Worm (Caenorhabditis elegans) whole organism, L4 larva: ENCODE data around the gene erfa-1.
A peak's percentile ranks its signal among the peaks of the same experiment; 100 is the strongest.

Source experiments
- F44E2.7 ChIP-seq: fragments of 200-800 bp; sonication (Bioruptor generic); IDR thresholded peaks from 2 replicates; pipeline ENCODE4 v2.1.2; 2022; ENCODE audit warnings: missing genetic modification characterization, missing compliant biosample characterization
- T20F7.1 ChIP-seq: fragments of 200-800 bp; sonication (Bioruptor generic); optimal IDR thresholded peaks from 2 replicates; lab custom pipeline; 2018; ENCODE audit warnings: mild to moderate bottlenecking, missing genetic modification characterization, missing compliant biosample characterization
- ZK337.2 ChIP-seq: fragments of 200-800 bp; sonication (Bioruptor generic); IDR thresholded peaks from 2 replicates; pipeline ENCODE4 v1.3.6; 2022; ENCODE audit warnings: missing genetic modification reagents, missing genetic modification characterization, missing compliant biosample characterization
- ZK546.5 ChIP-seq, 2 experiments: sonication (generic microtip); optimal IDR thresholded peaks; 2 replicates each; lab custom pipeline; 2017; ENCODE audit warnings: missing biosample characterization in 2 of 2, missing genetic modification characterization in 2 of 2
- aly-2 ChIP-seq: sonication (generic microtip); optimal IDR thresholded peaks from 2 replicates; lab custom pipeline; 2018; ENCODE audit warnings: missing biosample characterization, missing genetic modification characterization
- arid-1 ChIP-seq: fragments of 200-800 bp; sonication (Bioruptor generic); conservative IDR thresholded peaks from 2 replicates; pipeline ENCODE4 v1.3.6; 2022; ENCODE audit warnings: missing genetic modification reagents, missing genetic modification characterization, missing compliant biosample characterization
- ceh-20 ChIP-seq: fragments of 200-800 bp; sonication (Bioruptor generic); IDR thresholded peaks from 2 replicates; pipeline ENCODE4 v1.3.6; 2022; ENCODE audit warnings: missing genetic modification reagents, missing genetic modification characterization, missing compliant biosample characterization
- ceh-62 ChIP-seq: sonication (generic microtip); optimal IDR thresholded peaks from 2 replicates; lab custom pipeline; 2017; ENCODE audit warnings: missing biosample characterization, missing genetic modification characterization
- daf-16 ChIP-seq, 3 experiments: sonication (generic microtip); optimal IDR thresholded peaks; 2 replicates each; lab custom pipeline; 2016 to 2017; ENCODE audit warnings: missing genetic modification characterization in 3 of 3, missing genetic modification reagents in 3 of 3, mild to moderate bottlenecking in 2 of 3, missing compliant biosample characterization in 2 of 3, missing biosample characterization in 1 of 3, moderate library complexity in 1 of 3
- dmd-6 ChIP-seq: fragments of 200-800 bp; sonication (Bioruptor generic); IDR thresholded peaks from 2 replicates; pipeline ENCODE4 v1.3.6; 2022; ENCODE audit warnings: missing genetic modification reagents, missing genetic modification characterization, missing compliant biosample characterization
- duxl-1 ChIP-seq: sonication (generic microtip); optimal IDR thresholded peaks from 2 replicates; lab custom pipeline; 2016; ENCODE audit warnings: mild to moderate bottlenecking, missing genetic modification characterization, moderate library complexity, missing compliant biosample characterization; ENCODE audit not compliant: poor library complexity
- dve-1 ChIP-seq: sonication (generic microtip); optimal IDR thresholded peaks from 2 replicates; lab custom pipeline; 2017; ENCODE audit warnings: antibody characterized with exemption, mild to moderate bottlenecking, missing genetic modification characterization, missing compliant biosample characterization; ENCODE audit not compliant: insufficient read depth
- egl-27 ChIP-seq: sonication (generic microtip); optimal IDR thresholded peaks from 3 replicates; lab custom pipeline; 2017; ENCODE audit warnings: missing biosample characterization, missing genetic modification reagents, missing genetic modification characterization
- egl-43 ChIP-seq: fragments of 200-800 bp; sonication (Bioruptor generic); IDR thresholded peaks from 2 replicates; pipeline ENCODE4 v1.3.6; 2022; ENCODE audit warnings: missing genetic modification reagents, missing genetic modification characterization, missing compliant biosample characterization
- gei-8 ChIP-seq: fragments of 200-800 bp; sonication (Bioruptor generic); optimal IDR thresholded peaks from 2 replicates; lab custom pipeline; 2018; ENCODE audit warnings: mild to moderate bottlenecking, missing genetic modification characterization, missing compliant biosample characterization
- hlh-11 ChIP-seq: fragments of 200-800 bp; sonication (Bioruptor generic); optimal IDR thresholded peaks from 2 replicates; lab custom pipeline; 2018; ENCODE audit warnings: mild to moderate bottlenecking, missing genetic modification characterization, missing compliant biosample characterization
- lim-7 ChIP-seq: fragments of 200-800 bp; sonication (Bioruptor generic); IDR thresholded peaks from 2 replicates; pipeline ENCODE4 v1.3.6; 2022; ENCODE audit warnings: missing genetic modification characterization, missing compliant biosample characterization
- lin-1 ChIP-seq: fragments of 200-800 bp; sonication (Bioruptor generic); IDR thresholded peaks from 2 replicates; pipeline ENCODE4 v1.3.6; 2022; ENCODE audit warnings: missing genetic modification reagents, missing genetic modification characterization, missing compliant biosample characterization
- lin-38 ChIP-seq: fragments of 200-800 bp; sonication (Bioruptor generic); IDR thresholded peaks from 2 replicates; pipeline ENCODE4 v1.3.6; 2022; ENCODE audit warnings: missing genetic modification reagents, missing genetic modification characterization, missing compliant biosample characterization
- lsy-2 ChIP-seq, 2 experiments: fragments of 150-350 bp in 1 of 2; sonication (generic microtip) in 1 of 2; optimal IDR thresholded peaks; 2 replicates each; lab custom pipeline; 2014 to 2017; ENCODE audit warnings: missing biosample characterization in 2 of 2, missing genetic modification characterization in 2 of 2
- mdt-29 ChIP-seq: fragments of 200-800 bp; sonication (Bioruptor generic); IDR thresholded peaks from 2 replicates; pipeline ENCODE4 v1.3.6; 2022; ENCODE audit warnings: missing genetic modification reagents, missing genetic modification characterization, missing compliant biosample characterization
- mep-1 ChIP-seq: fragments of 150-350 bp; sonication (generic microtip); optimal IDR thresholded peaks from 3 replicates; lab custom pipeline; 2014; ENCODE audit warnings: missing biosample characterization, missing genetic modification characterization
- mes-2 ChIP-seq: sonication (generic microtip); optimal IDR thresholded peaks from 2 replicates; lab custom pipeline; 2016; ENCODE audit warnings: missing genotype, mild to moderate bottlenecking, missing genetic modification characterization, missing compliant biosample characterization; ENCODE audit not compliant: poor library complexity, severe bottlenecking
- mxl-2 ChIP-seq: fragments of 200-800 bp; sonication (Bioruptor generic); conservative IDR thresholded peaks from 2 replicates; pipeline ENCODE4 v1.3.6; 2022; ENCODE audit warnings: missing genetic modification reagents, missing genetic modification characterization, missing compliant biosample characterization
- nhr-102 ChIP-seq: sonication (generic microtip); optimal IDR thresholded peaks from 2 replicates; lab custom pipeline; 2016; ENCODE audit warnings: mild to moderate bottlenecking, missing genetic modification characterization, moderate library complexity, missing compliant biosample characterization
- nhr-111 ChIP-seq: fragments of 200-800 bp; sonication (Bioruptor generic); optimal IDR thresholded peaks from 2 replicates; lab custom pipeline; 2018; ENCODE audit warnings: mild to moderate bottlenecking, missing genetic modification characterization, missing compliant biosample characterization
- nhr-28 ChIP-seq: fragments of 150-350 bp; optimal IDR thresholded peaks from 2 replicates; lab custom pipeline; 2014; ENCODE audit warnings: missing biosample characterization, missing genetic modification characterization
- nhr-41 ChIP-seq: fragments of 200-800 bp; sonication (Bioruptor generic); IDR thresholded peaks from 2 replicates; pipeline ENCODE4 v1.3.6; 2022; ENCODE audit warnings: missing genetic modification reagents, missing genetic modification characterization, missing compliant biosample characterization
- nhr-6 ChIP-seq: fragments of 150-350 bp; optimal IDR thresholded peaks from 2 replicates; lab custom pipeline; 2014; ENCODE audit warnings: missing biosample characterization, missing genetic modification characterization
- nhr-77 ChIP-seq: fragments of 150-350 bp; optimal IDR thresholded peaks from 2 replicates; lab custom pipeline; 2014; ENCODE audit warnings: missing biosample characterization, missing genetic modification characterization
- php-3 ChIP-seq: fragments of 200-800 bp; sonication (Bioruptor generic); IDR thresholded peaks from 2 replicates; pipeline ENCODE4 v1.3.6; 2022; ENCODE audit warnings: missing genetic modification reagents, missing genetic modification characterization, missing compliant biosample characterization
- pqm-1 ChIP-seq: sonication (generic microtip); optimal IDR thresholded peaks from 2 replicates; lab custom pipeline; 2017; ENCODE audit warnings: missing biosample characterization, missing genetic modification characterization
- skn-1 ChIP-seq: fragments of 150-350 bp; optimal IDR thresholded peaks from 2 replicates; lab custom pipeline; 2014; ENCODE audit warnings: missing biosample characterization, missing genetic modification characterization
- snpc-4 ChIP-seq: fragments of 150-350 bp; optimal IDR thresholded peaks from 2 replicates; lab custom pipeline; 2014; ENCODE audit warnings: missing biosample characterization, missing genetic modification characterization
- tra-1 ChIP-seq: fragments of 200-800 bp; sonication (Bioruptor generic); IDR thresholded peaks from 2 replicates; pipeline ENCODE4 v1.3.6; 2022; ENCODE audit warnings: missing genetic modification reagents, missing genetic modification characterization, missing compliant biosample characterization
- unc-62 ChIP-seq, 3 experiments: fragments of 150-350 bp in 1 of 3; sonication (generic microtip); optimal IDR thresholded peaks in 2 of 3; peaks in 1 of 3; 1 replicate in 1 of 3; 2 replicates in 2 of 3; lab custom pipeline; 2014 to 2017; ENCODE audit warnings: missing biosample characterization in 3 of 3, missing genetic modification characterization in 3 of 3, missing genetic modification reagents in 3 of 3, missing genotype in 1 of 3
- zfp-3 ChIP-seq: fragments of 200-800 bp; sonication (Bioruptor generic); conservative IDR thresholded peaks from 2 replicates; pipeline ENCODE4 v1.3.6; 2022; ENCODE audit warnings: missing genetic modification reagents, missing genetic modification characterization, missing compliant biosample characterization
- zip-2 ChIP-seq: fragments of 150-350 bp; optimal IDR thresholded peaks from 2 replicates; lab custom pipeline; 2014; ENCODE audit warnings: missing biosample characterization, missing genetic modification characterization
- ztf-11 ChIP-seq: fragments of 150-350 bp; optimal IDR thresholded peaks from 2 replicates; lab custom pipeline; 2014; ENCODE audit warnings: missing biosample characterization, missing genetic modification characterization

Gene erfa-1

DNA sequence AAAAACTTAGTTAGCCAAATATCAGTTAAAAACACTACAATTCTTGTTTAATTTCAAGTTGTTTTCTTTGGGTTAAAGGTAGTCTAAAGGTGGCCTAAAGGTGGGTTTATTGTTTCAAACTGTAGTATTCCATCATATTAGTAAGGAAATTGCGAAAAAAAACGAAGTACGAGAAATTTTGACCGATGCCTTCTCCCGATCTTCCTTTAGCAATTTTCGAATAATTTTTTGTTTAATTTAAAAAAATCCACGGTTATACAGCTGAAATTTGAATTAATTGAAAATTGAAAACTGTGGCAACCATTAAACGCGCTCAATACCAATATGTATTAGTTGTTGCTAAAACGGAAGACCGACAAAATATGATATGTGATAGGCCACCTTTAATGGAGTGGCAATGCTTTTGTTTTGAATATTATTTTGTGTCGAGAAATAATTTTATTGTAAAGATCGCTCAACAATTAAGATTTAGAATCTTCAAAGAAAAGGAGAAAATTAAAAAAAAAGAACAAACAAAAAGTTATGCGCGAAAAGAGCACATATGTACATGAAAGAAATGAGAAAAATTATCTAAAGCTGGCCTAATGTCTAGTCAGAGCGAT lies 32.9 kb upstream of the erfa-1 start (continued):
- TF ChIP-seq gei-8 (GFP tag; lab: Kevin White, UChicago) (no peak), aly-2 (tag; lab: Kevin White, UChicago) (peak; percentile 77), arid-1 (GFP tag; lab: Robert Waterston, UW) (no peak), mxl-2 (GFP tag; lab: Robert Waterston, UW) (no peak), lim-7 (GFP tag; lab: Robert Waterston, UW) (peak; percentile 19; the same call in 1 of the 2 replicates), F44E2.7 (no peak), duxl-1 (tag; lab: Kevin White, UChicago) (no peak), zip-2 (tag; lab: Kevin White, UChicago) (no peak), egl-27 (tag; lab: Kevin White, UChicago) (no peak), unc-62 (GFP tag; optimal IDR thresholded peaks at IDR 0.05 in 1 of 2; lab: Kevin White, UChicago) (peak in 1 of 2 experiments; percentile 57), unc-62 (tag; optimal IDR thresholded peaks at IDR 0.05; lab: Kevin White, UChicago) (no peak), pqm-1 (tag; lab: Kevin White, UChicago) (peak; percentile 14), nhr-6 (tag; lab: Kevin White, UChicago) (no peak), zfp-3 (peak; percentile 75), T20F7.1 (GFP tag; lab: Kevin White, UChicago) (peak; percentile 55), nhr-77 (peak; percentile 49), nhr-111 (no peak), lin-1 (GFP tag; lab: Robert Waterston, UW) (0 out of 2 replicates have a peak, but pooled peaks have one; percentile 16), ZK546.5 (tag; optimal IDR thresholded peaks at IDR 0.05; lab: Kevin White, UChicago) (no peak), lin-38 (GFP tag; lab: Robert Waterston, UW) (peak; percentile 42), mep-1 (tag; lab: Kevin White, UChicago) (peak; percentile 59), ceh-62 (tag; lab: Kevin White, UChicago) (no peak), tra-1 (peak; percentile 12; the same call in 1 of the 2 replicates), dve-1 (tag; lab: Kevin White, UChicago) (peak; percentile 59)

DNA sequence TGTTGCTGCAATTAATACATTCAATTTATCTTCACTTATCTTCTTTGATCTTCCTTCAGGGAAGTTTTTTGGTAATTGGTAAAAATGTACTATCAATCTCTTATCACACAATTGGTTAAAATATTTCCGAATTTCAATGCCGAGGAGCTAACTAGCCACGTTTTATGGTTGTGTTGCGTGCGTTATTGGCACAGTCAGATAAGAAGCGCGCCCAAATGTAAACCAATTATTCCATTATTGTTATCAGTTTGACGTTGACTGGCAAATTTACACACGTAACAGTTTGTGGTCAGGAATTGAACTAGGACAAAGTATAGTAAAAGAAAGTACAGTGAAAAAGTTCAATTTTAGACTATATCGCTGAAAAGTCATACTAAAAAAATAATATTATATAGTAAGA lies 26.3 kb upstream of the erfa-1 start:
- peak; percentile 34 for TF ChIP-seq dmd-6 (GFP tag; lab: Robert Waterston, UW)
- no peak for TF ChIP-seq nhr-111
- peak; percentile 84 for TF ChIP-seq nhr-28
- TF ChIP-seq mes-2 (tag; lab: Kevin White, UChicago) = peak; percentile 43
- TF ChIP-seq nhr-41 (GFP tag; lab: Robert Waterston, UW) = no peak
- TF ChIP-seq php-3 (GFP tag; lab: Robert Waterston, UW) = peak; percentile 93
- TF ChIP-seq egl-43 = no peak
- no peak for TF ChIP-seq snpc-4 (tag; lab: Kevin White, UChicago)
- TF ChIP-seq ceh-20 (GFP tag; lab: Robert Waterston, UW) = no peak
- TF ChIP-seq lsy-2 (tag; optimal IDR thresholded peaks at IDR 0.05; lab: Kevin White, UChicago) = no peak
- peak; percentile 5 for TF ChIP-seq nhr-102 (tag; lab: Kevin White, UChicago)
- TF ChIP-seq skn-1 (tag; lab: Kevin White, UChicago) = no peak
- no peak for TF ChIP-seq mdt-29
- peak; percentile 34 for TF ChIP-seq pqm-1 (tag; lab: Kevin White, UChicago)
- no peak for TF ChIP-seq arid-1 (GFP tag; lab: Robert Waterston, UW)
- TF ChIP-seq ztf-11 (tag; lab: Kevin White, UChicago) = no peak
- TF ChIP-seq daf-16 (GFP tag; optimal IDR thresholded peaks at IDR 0.05; lab: Kevin White, UChicago) = no peak
- peak; percentile 87 for TF ChIP-seq daf-16 (tag; optimal IDR thresholded peaks at IDR 0.05; lab: Kevin White, UChicago)
- TF ChIP-seq dve-1 (tag; lab: Kevin White, UChicago) = peak; percentile 73
- TF ChIP-seq hlh-11 (tag; lab: Kevin White, UChicago) = peak; percentile 63
- TF ChIP-seq ZK337.2 = no peak
